Fruit fly (Drosophila melanogaster): Measurements from ENCODE around the gene Rox8.

The Rox8 gene

dm6 chr3R:23995460-23995859 lies 52.6 kb downstream of the Rox8 start, which contains the start of gene CG33108:
CG33108 (plus strand) TSS chr3R:23995659.
- TF ChIP-seq CG17801 (GFP tag; optimal IDR thresholded peaks at IDR 0.05; ENCODE audit: partially characterized antibody): no peak

- no peak for TF ChIP-seq CG17801 (GFP tag; optimal IDR thresholded peaks at IDR 0.05; ENCODE audit: partially characterized antibody)
These were observed 53.5 kb downstream of the Rox8 start for dm6 chr3R:23994578-23994977.

All from ovary, adult (tissue).